Fruit fly (Drosophila melanogaster): ENCODE measurements around the gene Cox17.

Cox17 gene

DNA sequence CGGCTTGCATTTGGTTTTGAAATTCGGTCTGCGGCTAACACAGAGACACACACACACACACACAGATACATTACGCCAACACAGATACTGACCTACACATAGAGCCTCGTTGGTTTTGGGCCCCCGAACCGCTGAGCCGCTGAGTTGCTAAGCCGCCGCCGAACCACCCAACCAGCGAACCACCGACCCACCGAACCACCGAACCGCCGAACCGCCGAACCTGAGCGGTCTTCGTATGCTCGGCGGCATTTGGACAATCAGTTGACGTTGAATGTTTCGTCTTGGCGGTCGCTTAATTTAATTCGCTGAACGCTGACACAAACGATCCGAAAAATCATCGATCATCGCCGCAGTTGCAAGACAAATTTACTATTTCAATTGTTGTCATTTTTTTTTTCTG lies 41.0 kb upstream of the Cox17 start, which contains the start of gene drd (continued):
- TF ChIP-seq chinmo (GFP tag; IDR thresholded peaks at IDR 0.05; ENCODE audit: partially characterized antibody): 0 out of 4 replicates have a peak, but pooled peaks have one; percentile 62
- TF ChIP-seq cg (GFP tag; optimal IDR thresholded peaks at IDR 0.05): peak; percentile 42
- TF ChIP-seq CG15514 (GFP tag; optimal IDR thresholded peaks at IDR 0.05): peak; percentile 13
- no peak for TF ChIP-seq CG33213 (GFP tag; optimal IDR thresholded peaks at IDR 0.05)
- TF ChIP-seq pros (GFP tag; optimal IDR thresholded peaks at IDR 0.05): no peak

DNA sequence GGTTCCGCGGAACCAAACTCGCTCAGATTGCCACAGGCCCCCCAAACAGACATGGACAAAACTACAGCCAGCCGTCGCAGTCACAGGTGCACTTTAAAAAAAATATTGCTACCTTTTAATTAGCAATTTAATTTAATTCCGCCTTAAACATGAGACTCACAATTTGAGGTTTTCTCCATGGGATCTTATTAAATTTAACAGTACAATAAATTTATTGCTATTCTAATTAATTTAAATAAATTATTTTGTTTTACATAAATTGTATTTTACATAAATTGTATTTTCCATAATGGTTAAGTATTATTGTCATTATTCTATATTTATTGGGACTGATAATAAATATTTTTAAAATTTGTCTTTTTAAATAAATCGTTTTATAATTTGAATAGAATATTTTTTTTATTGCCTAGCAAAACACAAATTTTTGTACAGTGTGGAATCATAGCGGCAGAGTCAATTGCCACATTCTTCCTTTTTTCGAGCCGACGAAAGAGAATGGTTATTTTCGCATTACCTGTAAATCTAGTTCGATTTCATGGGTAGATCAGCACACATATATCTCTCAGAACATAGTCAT lies 39.0 kb upstream of the Cox17 start:
- TF ChIP-seq CG13424 (tag; optimal IDR thresholded peaks at IDR 0.05) (peak; percentile 2), HmgD (GFP tag; optimal IDR thresholded peaks at IDR 0.05) (no peak), so (GFP tag; IDR thresholded peaks at IDR 0.05) (no peak), phol (tag; optimal IDR thresholded peaks at IDR 0.05) (peak; percentile 22), Taf1 (GFP tag; IDR thresholded peaks at IDR 0.05) (no peak), CG16779 (GFP tag; IDR thresholded peaks at IDR 0.05) (no peak), CG2129 (GFP tag; IDR thresholded peaks at IDR 0.05; ENCODE audit: partially characterized antibody) (no peak), grau (tag; optimal IDR thresholded peaks at IDR 0.05) (no peak), CG2678 (tag; optimal IDR thresholded peaks at IDR 0.05) (peak; percentile 39), disco-r (GFP tag; optimal IDR thresholded peaks at IDR 0.05) (no peak), CG31388 (GFP tag; optimal IDR thresholded peaks at IDR 0.05) (no peak), Rfx (GFP tag; IDR thresholded peaks at IDR 0.05) (no peak), bigmax (GFP tag; optimal IDR thresholded peaks at IDR 0.05) (no peak), CG6689 (GFP tag; IDR thresholded peaks at IDR 0.05) (no peak), E2f2 (GFP tag; IDR thresholded peaks at IDR 0.05) (no peak), croc (GFP tag; conservative IDR thresholded peaks at IDR 0.05) (no peak), CG10654 (GFP tag; optimal IDR thresholded peaks at IDR 0.05) (no peak), CG18599 (GFP tag; optimal IDR thresholded peaks at IDR 0.05) (no peak), hb (GFP tag; IDR thresholded peaks at IDR 0.05; ENCODE audit: partially characterized antibody) (no peak), CG31365 (tag; optimal IDR thresholded peaks at IDR 0.05) (no peak), gcm2 (GFP tag; optimal IDR thresholded peaks at IDR 0.05) (no peak), CG34224 (GFP tag; IDR thresholded peaks at IDR 0.05; ENCODE audit: partially characterized antibody) (no peak), fd102C (GFP tag; optimal IDR thresholded peaks at IDR 0.05) (no peak), h (optimal IDR thresholded peaks at IDR 0.05) (no peak), ERR (GFP tag; optimal IDR thresholded peaks at IDR 0.05) (no peak), CG17361 (GFP tag; IDR thresholded peaks at IDR 0.05) (peak; percentile 63; the same call in 2 of the 3 replicates), vnd (GFP tag; IDR thresholded peaks at IDR 0.05; ENCODE audit: partially characterized antibody) (no peak), Rx (GFP tag; IDR thresholded peaks at IDR 0.05) (no peak), BtbVII (GFP tag; optimal IDR thresholded peaks at IDR 0.05) (no peak), Atf3 (GFP tag; optimal IDR thresholded peaks at IDR 0.05) (no peak), CG17328 (GFP tag; IDR thresholded peaks at IDR 0.05) (no peak), CG11398 (GFP tag; optimal IDR thresholded peaks at IDR 0.05) (no peak), crc (GFP tag; optimal IDR thresholded peaks at IDR 0.05) (no peak), dm (GFP tag; optimal IDR thresholded peaks at IDR 0.05) (no peak), CG7271 (tag; optimal IDR thresholded peaks at IDR 0.05) (no peak), Hand (GFP tag; optimal IDR thresholded peaks at IDR 0.05) (no peak), Usf (GFP tag; optimal IDR thresholded peaks at IDR 0.05) (no peak), CG4854 (GFP tag; optimal IDR thresholded peaks at IDR 0.05) (no peak), CG15269 (tag; optimal IDR thresholded peaks at IDR 0.05) (peak; percentile 4), CG2202 (tag; optimal IDR thresholded peaks at IDR 0.05) (no peak), slp2 (GFP tag; optimal IDR thresholded peaks at IDR 0.05) (no peak), CG34376 (GFP tag; optimal IDR thresholded peaks at IDR 0.05) (no peak), CG1529 (GFP tag; optimal IDR thresholded peaks at IDR 0.05) (no peak), CG11696 (GFP tag; IDR thresholded peaks at IDR 0.05) (no peak), CG3065 (GFP tag; optimal IDR thresholded peaks at IDR 0.05) (no peak)

All from whole organism, embryonic.